Fruit fly (Drosophila melanogaster): ENCODE results near the gene Rfk.

Rfk gene

dm6 chr3R:7920196-7920595 is 7.1 kb upstream of the Rfk start, which contains the start of the genes CG10445 and lds:
TSS of gene CG10445 (minus strand) at chr3R:7920299.
TSS of gene lds (plus strand) at chr3R:7920431.
- TF ChIP-seq woc (GFP tag; optimal IDR thresholded peaks at IDR 0.05) (no peak), sage (GFP tag; optimal IDR thresholded peaks at IDR 0.05) (no peak), Hr78 (GFP tag; optimal IDR thresholded peaks at IDR 0.05) (no peak), CG9705 (GFP tag; optimal IDR thresholded peaks at IDR 0.05) (no peak), pan (optimal IDR thresholded peaks at IDR 0.05) (no peak), brk (GFP tag; optimal IDR thresholded peaks at IDR 0.05) (no peak), Jra (GFP tag; optimal IDR thresholded peaks at IDR 0.05) (no peak), GATAd (GFP tag; optimal IDR thresholded peaks at IDR 0.05) (no peak), usp (GFP tag; optimal IDR thresholded peaks at IDR 0.05) (no peak), Myc (optimal IDR thresholded peaks at IDR 0.05) (no peak), fru (GFP tag; optimal IDR thresholded peaks at IDR 0.05) (no peak), h (GFP tag; optimal IDR thresholded peaks at IDR 0.05) (no peak), ey (GFP tag; optimal IDR thresholded peaks at IDR 0.05) (no peak), CrebA (GFP tag; optimal IDR thresholded peaks at IDR 0.05; ENCODE audit: borderline replicate concordance) (no peak), Abd-B (GFP tag; optimal IDR thresholded peaks at IDR 0.05) (no peak), Vsx2 (GFP tag; optimal IDR thresholded peaks at IDR 0.05; ENCODE audit: partially characterized antibody) (no peak)

DNA sequence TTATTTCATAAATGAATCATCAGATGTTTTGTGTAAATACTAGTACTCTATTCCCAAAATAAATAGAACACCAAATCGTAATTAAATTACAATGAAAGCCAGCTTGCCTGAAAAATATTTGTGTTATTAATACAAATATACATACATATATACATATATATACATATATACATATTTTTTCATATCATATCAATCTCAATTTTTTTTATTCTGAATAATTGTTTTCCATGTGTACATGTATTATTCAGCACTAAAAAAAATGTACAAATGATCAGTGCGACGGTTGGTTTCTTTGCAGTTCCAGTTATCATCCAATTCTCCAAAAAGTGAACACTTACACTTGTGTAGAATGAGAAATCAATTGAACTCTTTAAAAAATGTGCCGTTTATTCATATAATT is 461 bp upstream of the Rfk start, which contains the start of gene kipf:
TSS of gene kipf (plus strand) at position 301 of the 400 bp plus-strand sequence.
- TF ChIP-seq OdsH (GFP tag; optimal IDR thresholded peaks at IDR 0.05), result no peak
- no peak for TF ChIP-seq GATAd (GFP tag; optimal IDR thresholded peaks at IDR 0.05)
- TF ChIP-seq HLH106 (tag; optimal IDR thresholded peaks at IDR 0.05), result no peak
- no peak for TF ChIP-seq CrebA (GFP tag; optimal IDR thresholded peaks at IDR 0.05; ENCODE audit: borderline replicate concordance)
- no peak for TF ChIP-seq Sp1 (GFP tag; optimal IDR thresholded peaks at IDR 0.05)
- no peak for TF ChIP-seq brk (GFP tag; optimal IDR thresholded peaks at IDR 0.05)

- TF ChIP-seq dl (GFP tag; optimal IDR thresholded peaks at IDR 0.05; ENCODE audit: insufficient read depth in 1 of 2, partially characterized antibody in 2 of 2) (no peak), Myc (optimal IDR thresholded peaks at IDR 0.05) (peak; percentile 21)
These were observed 1.6 kb downstream of the Rfk start, which contains the start of gene Prat for dm6 chr3R:7911482-7911881. TSS of gene Prat (minus strand) at chr3R:7911779.

- TF ChIP-seq Rel (GFP tag; optimal IDR thresholded peaks at IDR 0.05) (no peak), Rel (tag; optimal IDR thresholded peaks at IDR 0.05) (no peak), CG9705 (GFP tag; optimal IDR thresholded peaks at IDR 0.05) (peak; percentile 25), sv (GFP tag; optimal IDR thresholded peaks at IDR 0.05) (peak; percentile 5), Myc (optimal IDR thresholded peaks at IDR 0.05) (peak; percentile 27)
These were observed 5.8 kb downstream of the Rfk start, which contains the start of the genes Taf7 and EMC1 for dm6 chr3R:7907311-7907710. TSS of gene Taf7 (plus strand) at chr3R:7907333. TSS of gene EMC1 (minus strand) at chr3R:7907363.

dm6 chr3R:7902313-7902872 is 10.7 kb downstream of the Rfk start, which contains the start of gene mRpS9:
TSS of gene mRpS9 (minus strand) at chr3R:7902667.
- TF ChIP-seq Mio (GFP tag; optimal IDR thresholded peaks at IDR 0.05) (no peak), Hnf4 (GFP tag; optimal IDR thresholded peaks at IDR 0.05) (no peak), Vsx2 (GFP tag; optimal IDR thresholded peaks at IDR 0.05; ENCODE audit: partially characterized antibody) (no peak), woc (GFP tag; optimal IDR thresholded peaks at IDR 0.05) (no peak), CG9705 (GFP tag; optimal IDR thresholded peaks at IDR 0.05) (no peak), h (GFP tag; optimal IDR thresholded peaks at IDR 0.05) (no peak), dmrt93B (GFP tag; optimal IDR thresholded peaks at IDR 0.05) (no peak), CrebA (GFP tag; optimal IDR thresholded peaks at IDR 0.05; ENCODE audit: borderline replicate concordance) (no peak), HLH106 (tag; optimal IDR thresholded peaks at IDR 0.05) (no peak), GATAd (GFP tag; optimal IDR thresholded peaks at IDR 0.05) (no peak), Jra (GFP tag; optimal IDR thresholded peaks at IDR 0.05) (no peak), fru (GFP tag; optimal IDR thresholded peaks at IDR 0.05) (no peak), dl (GFP tag; optimal IDR thresholded peaks at IDR 0.05; ENCODE audit: insufficient read depth in 1 of 2, partially characterized antibody in 2 of 2) (no peak), psq (GFP tag; optimal IDR thresholded peaks at IDR 0.05) (no peak), Dfd (GFP tag; optimal IDR thresholded peaks at IDR 0.05) (no peak), dsf (GFP tag; optimal IDR thresholded peaks at IDR 0.05; ENCODE audit: borderline replicate concordance) (no peak), Hr83 (GFP tag; optimal IDR thresholded peaks at IDR 0.05; ENCODE audit: poor library complexity, severe bottlenecking) (no peak), brk (GFP tag; optimal IDR thresholded peaks at IDR 0.05) (no peak)

Data from whole organism, wandering third instar larva.